Worm (Caenorhabditis elegans) whole organism, L1 larva: Measurements from ENCODE around the gene nspf-3.

Source experiments
- aly-2 ChIP-seq: fragments of 150-350 bp; optimal IDR thresholded peaks from 2 replicates; lab custom pipeline; 2014; ENCODE audit warnings: missing biosample characterization, missing genetic modification characterization
- ama-1 ChIP-seq: fragments of 150-350 bp; optimal IDR thresholded peaks from 2 replicates; lab custom pipeline; 2014
- blmp-1 ChIP-seq: fragments of 150-350 bp; optimal IDR thresholded peaks from 2 replicates; lab custom pipeline; 2014; ENCODE audit warnings: missing biosample characterization, missing genetic modification characterization
- lin-13 ChIP-seq: fragments of 150-350 bp; optimal IDR thresholded peaks from 2 replicates; lab custom pipeline; 2014; ENCODE audit warnings: missing biosample characterization, missing genetic modification reagents, missing genetic modification characterization
- lsy-2 ChIP-seq, 2 experiments: fragments of 150-350 bp; optimal IDR thresholded peaks; 2 replicates each; lab custom pipeline; 2014; ENCODE audit warnings: missing biosample characterization in 2 of 2, missing genetic modification characterization in 2 of 2
- mef-2 ChIP-seq: fragments of 150-350 bp; optimal IDR thresholded peaks from 2 replicates; lab custom pipeline; 2014; ENCODE audit warnings: missing biosample characterization, missing genetic modification characterization
- nhr-28 ChIP-seq: fragments of 150-350 bp; optimal IDR thresholded peaks from 2 replicates; lab custom pipeline; 2014; ENCODE audit warnings: missing biosample characterization, missing genetic modification characterization
- nhr-84 ChIP-seq: sonication (generic microtip); optimal IDR thresholded peaks from 2 replicates; lab custom pipeline; 2017; ENCODE audit warnings: missing biosample characterization, missing genetic modification characterization
- rnt-1 ChIP-seq: sonication (generic microtip); optimal IDR thresholded peaks from 2 replicates; lab custom pipeline; 2016; ENCODE audit warnings: mild to moderate bottlenecking, missing genetic modification characterization, moderate library complexity, missing compliant biosample characterization
- snpc-4 ChIP-seq: fragments of 150-350 bp; optimal IDR thresholded peaks from 2 replicates; lab custom pipeline; 2014; ENCODE audit warnings: missing biosample characterization, missing genetic modification characterization
- unc-86 ChIP-seq: sonication (generic microtip); optimal IDR thresholded peaks from 2 replicates; lab custom pipeline; 2016; ENCODE audit warnings: missing genetic modification characterization, missing compliant biosample characterization
- zip-4 ChIP-seq: fragments of 200-800 bp; sonication (Bioruptor generic); optimal IDR thresholded peaks from 2 replicates; lab custom pipeline; 2018; ENCODE audit warnings: mild to moderate bottlenecking, missing genetic modification characterization, moderate library complexity, missing compliant biosample characterization

DNA sequence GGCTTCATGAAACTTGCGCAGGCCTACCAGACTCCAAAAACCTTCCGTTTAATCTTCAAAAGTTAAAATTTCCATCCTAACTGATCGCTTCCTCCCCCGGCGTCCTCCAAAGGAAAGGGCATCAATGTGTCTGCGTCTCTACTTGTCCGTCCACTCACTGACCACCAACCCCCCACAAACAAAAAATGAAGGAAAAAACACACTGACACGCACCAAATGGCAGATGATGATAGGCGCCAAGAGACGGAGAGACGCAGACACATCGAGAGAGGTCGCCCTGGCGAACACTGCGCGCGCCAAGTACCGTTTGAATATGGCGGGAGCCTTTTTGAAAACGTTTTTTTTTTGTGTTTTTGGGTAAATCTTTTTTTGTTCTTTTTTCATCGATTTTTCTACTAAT is 44.8 kb upstream of the nspf-3 start:
- no peak for TF ChIP-seq nhr-28
- TF ChIP-seq unc-86 (tag; lab: Kevin White, UChicago), result no peak
- TF ChIP-seq rnt-1 (tag; lab: Kevin White, UChicago), result peak; percentile 51
- peak in 1 of 2 experiments; percentile 38 for TF ChIP-seq lsy-2 (tag; optimal IDR thresholded peaks at IDR 0.05; lab: Kevin White, UChicago)
- TF ChIP-seq aly-2 (tag; lab: Kevin White, UChicago), result no peak
- TF ChIP-seq snpc-4, result no peak
- no peak for TF ChIP-seq nhr-84 (tag; lab: Kevin White, UChicago)
- no peak for TF ChIP-seq ama-1 (lab: Kevin White, UChicago)
- TF ChIP-seq lin-13 (GFP tag; lab: Kevin White, UChicago), result no peak
- no peak for TF ChIP-seq zip-4 (GFP tag; lab: Kevin White, UChicago)
- no peak for TF ChIP-seq blmp-1 (tag; lab: Kevin White, UChicago)
- TF ChIP-seq mef-2, result no peak
